Fruit fly (Drosophila melanogaster): Measurements from ENCODE around the gene aurB.

aurB gene

DNA sequence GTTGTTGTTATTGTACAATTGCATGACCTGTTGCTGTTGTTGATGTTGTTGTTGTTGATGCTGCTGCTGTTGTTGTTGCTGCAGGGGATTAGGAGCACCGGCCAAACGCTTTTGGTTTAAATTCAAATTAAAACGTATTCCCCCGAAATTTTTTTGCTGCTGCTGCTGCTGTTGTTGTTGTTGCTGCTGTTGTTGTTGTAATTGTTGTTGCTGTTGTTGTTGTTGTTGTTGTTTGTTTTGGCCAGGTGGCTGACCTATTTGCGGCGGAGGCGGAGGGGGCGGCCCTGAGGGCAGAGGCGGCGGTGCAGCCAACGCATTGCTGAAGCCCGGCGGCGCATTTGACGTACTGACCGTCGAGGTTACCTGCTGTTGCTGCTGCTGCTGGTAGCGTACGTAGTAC lies 16.3 kb downstream of the aurB start:
- no peak for TF ChIP-seq pad (GFP tag; optimal IDR thresholded peaks at IDR 0.05)
- TF ChIP-seq tj (GFP tag; optimal IDR thresholded peaks at IDR 0.05) = no peak
- TF ChIP-seq Hr96 (GFP tag; optimal IDR thresholded peaks at IDR 0.05) = no peak
- no peak for TF ChIP-seq cic (GFP tag; optimal IDR thresholded peaks at IDR 0.05)
- no peak for TF ChIP-seq kay (GFP tag; ENCODE audit: borderline replicate concordance)
- TF ChIP-seq cnc (optimal IDR thresholded peaks at IDR 0.05) = no peak
- TF ChIP-seq CG1620 (GFP tag; optimal IDR thresholded peaks at IDR 0.05) = no peak
- TF ChIP-seq Clk (GFP tag; optimal IDR thresholded peaks at IDR 0.05) = no peak
- no peak for TF ChIP-seq CG11617 (GFP tag; optimal IDR thresholded peaks at IDR 0.05)
- TF ChIP-seq CG7045 (GFP tag; optimal IDR thresholded peaks at IDR 0.05) = no peak
- TF ChIP-seq CG7101 (tag; optimal IDR thresholded peaks at IDR 0.05) = no peak
- TF ChIP-seq toe (GFP tag; optimal IDR thresholded peaks at IDR 0.05) = no peak
- no peak for TF ChIP-seq CG5204 (GFP tag; optimal IDR thresholded peaks at IDR 0.05)
- TF ChIP-seq Mnt (GFP tag; optimal IDR thresholded peaks at IDR 0.05) = no peak
- no peak for TF ChIP-seq Crg-1 (GFP tag; optimal IDR thresholded peaks at IDR 0.05)
- TF ChIP-seq CG33017 (tag; optimal IDR thresholded peaks at IDR 0.05) = no peak
- no peak for TF ChIP-seq CG12768 (GFP tag; optimal IDR thresholded peaks at IDR 0.05)

DNA sequence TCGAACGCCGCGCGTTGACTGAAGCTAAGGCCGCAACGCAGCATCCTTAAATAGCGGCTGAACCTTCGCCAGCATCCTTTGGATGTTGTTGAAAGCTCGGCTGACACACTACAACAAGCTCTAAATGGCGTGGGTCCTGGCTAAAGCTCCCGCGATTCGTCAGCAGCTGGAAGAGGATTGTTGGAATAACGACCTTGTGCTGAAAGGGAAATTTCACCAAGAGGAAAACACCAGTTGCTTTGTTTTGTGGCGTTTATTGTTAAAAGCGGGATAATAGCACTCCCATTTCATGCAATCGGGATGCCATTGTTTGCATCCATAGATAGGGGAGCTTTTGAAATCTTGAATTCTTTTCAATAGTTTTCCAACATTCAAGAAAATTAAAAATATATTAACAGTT lies 20.4 kb downstream of the aurB start, which contains the start of gene Nos:
Nos (minus strand) TSS at position 21 of the 400 bp plus-strand sequence.
- TF ChIP-seq CG5204 (GFP tag; optimal IDR thresholded peaks at IDR 0.05) = no peak
- TF ChIP-seq CG12768 (GFP tag; optimal IDR thresholded peaks at IDR 0.05) = no peak
- no peak for TF ChIP-seq Hr96 (GFP tag; optimal IDR thresholded peaks at IDR 0.05)
- TF ChIP-seq CG7101 (tag; optimal IDR thresholded peaks at IDR 0.05) = no peak

DNA sequence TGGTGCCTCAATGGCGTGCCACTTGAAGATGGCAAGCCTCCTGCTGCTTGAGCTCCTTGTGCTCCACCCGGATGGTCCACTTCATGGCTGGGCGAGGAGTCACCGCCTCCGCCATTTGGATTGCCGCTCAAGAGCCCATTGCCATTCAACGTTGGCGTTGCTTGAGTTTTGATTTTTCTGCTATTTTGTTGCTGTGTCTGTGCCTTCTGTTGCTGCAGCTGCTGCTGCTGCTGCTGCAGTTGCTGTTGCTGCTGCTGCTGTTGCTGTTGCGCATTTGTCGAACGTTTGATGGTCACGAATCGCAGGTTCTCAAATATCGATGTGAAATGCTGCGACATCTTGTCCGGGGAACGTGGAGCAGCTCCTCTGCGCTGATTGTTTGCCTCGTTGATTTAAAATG lies 26.3 kb downstream of the aurB start:
- no peak for TF ChIP-seq Mnt (GFP tag; optimal IDR thresholded peaks at IDR 0.05)
- TF ChIP-seq cic (GFP tag; optimal IDR thresholded peaks at IDR 0.05) = no peak
- TF ChIP-seq Hr96 (GFP tag; optimal IDR thresholded peaks at IDR 0.05) = no peak
- no peak for TF ChIP-seq CG33017 (tag; optimal IDR thresholded peaks at IDR 0.05)
- TF ChIP-seq toe (GFP tag; optimal IDR thresholded peaks at IDR 0.05) = no peak
- TF ChIP-seq CG7101 (tag; optimal IDR thresholded peaks at IDR 0.05) = no peak

DNA sequence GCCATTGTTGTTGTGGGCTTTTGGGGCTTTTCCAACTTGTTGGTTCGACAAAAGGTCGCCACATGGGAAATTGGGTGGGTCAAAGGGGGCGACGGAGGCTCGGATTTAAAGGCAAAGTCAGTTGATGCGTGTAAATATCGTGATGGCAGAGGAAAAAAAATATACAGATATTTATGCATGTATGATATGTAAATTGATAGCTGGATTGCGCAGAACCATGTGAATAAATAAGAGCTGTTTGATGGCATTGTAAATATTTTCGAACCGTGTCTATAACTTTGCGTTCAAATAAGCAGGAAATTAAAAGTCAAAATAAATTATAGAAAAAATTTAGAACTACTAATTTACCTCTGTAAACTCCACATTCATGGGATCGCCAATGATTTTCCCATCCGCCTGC lies 35.3 kb downstream of the aurB start:
- TF ChIP-seq CG5204 (GFP tag; optimal IDR thresholded peaks at IDR 0.05) (no peak), Mnt (GFP tag; optimal IDR thresholded peaks at IDR 0.05) (no peak), CG11617 (GFP tag; optimal IDR thresholded peaks at IDR 0.05) (no peak), cic (GFP tag; optimal IDR thresholded peaks at IDR 0.05) (no peak), CG7045 (GFP tag; optimal IDR thresholded peaks at IDR 0.05) (no peak), pad (GFP tag; optimal IDR thresholded peaks at IDR 0.05) (no peak), Hr96 (GFP tag; optimal IDR thresholded peaks at IDR 0.05) (no peak), tj (GFP tag; optimal IDR thresholded peaks at IDR 0.05) (no peak), toe (GFP tag; optimal IDR thresholded peaks at IDR 0.05) (no peak), kay (GFP tag; ENCODE audit: borderline replicate concordance) (no peak)

DNA sequence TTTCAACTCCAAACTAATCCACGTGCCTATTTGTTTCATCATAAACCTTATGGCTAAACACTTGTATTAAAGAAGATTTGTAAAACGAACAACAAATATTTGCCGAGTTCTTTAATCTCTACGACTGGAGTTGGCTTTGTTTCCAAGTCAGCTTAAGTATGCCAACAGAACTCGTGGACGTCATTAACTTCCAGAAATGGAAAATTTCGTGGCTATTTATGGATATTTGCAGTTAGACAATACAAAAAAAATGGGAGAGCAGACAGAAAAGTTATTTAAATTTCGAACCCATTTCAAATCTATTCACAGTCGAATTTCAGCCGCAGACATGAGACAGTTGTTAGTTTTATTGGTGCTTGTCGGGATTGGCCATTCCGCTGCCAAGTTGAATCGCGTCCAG lies 37.5 kb downstream of the aurB start, which contains the start of gene CG17134:
CG17134 (plus strand) TSS at position 301 of the 400 bp plus-strand sequence.
- TF ChIP-seq Mnt (GFP tag; optimal IDR thresholded peaks at IDR 0.05) (no peak), pad (GFP tag; optimal IDR thresholded peaks at IDR 0.05) (no peak), kay (GFP tag; ENCODE audit: borderline replicate concordance) (no peak)

DNA sequence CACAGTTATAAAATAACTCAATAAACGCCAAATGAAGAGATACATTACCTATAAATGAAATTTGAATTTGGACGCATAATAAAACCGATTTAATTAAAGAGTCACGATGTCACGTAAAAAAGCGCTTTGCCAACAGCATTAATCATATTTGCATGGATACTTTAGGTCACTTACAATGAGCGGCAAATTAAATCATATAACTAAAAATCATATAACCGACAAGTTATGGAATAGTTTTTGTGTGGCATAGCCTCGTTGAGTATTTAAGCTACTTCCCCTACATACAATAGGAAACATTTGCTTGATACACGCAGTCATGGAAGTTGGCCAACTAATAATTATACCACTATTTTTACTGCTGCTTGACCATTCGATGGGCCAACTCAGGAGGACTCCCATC lies 39.1 kb downstream of the aurB start, which contains the start of gene CG6508:
CG6508 (plus strand) TSS at position 301 of the 400 bp plus-strand sequence.
- TF ChIP-seq CG14711 (tag; optimal IDR thresholded peaks at IDR 0.05) (no peak), Hr96 (GFP tag; optimal IDR thresholded peaks at IDR 0.05) (no peak), cic (GFP tag; optimal IDR thresholded peaks at IDR 0.05) (no peak), toe (GFP tag; optimal IDR thresholded peaks at IDR 0.05) (no peak), bab1 (GFP tag; optimal IDR thresholded peaks at IDR 0.05) (no peak), Crg-1 (GFP tag; optimal IDR thresholded peaks at IDR 0.05) (no peak), Clk (GFP tag; optimal IDR thresholded peaks at IDR 0.05) (no peak), CG33017 (tag; optimal IDR thresholded peaks at IDR 0.05) (no peak), pad (GFP tag; optimal IDR thresholded peaks at IDR 0.05) (no peak), cnc (optimal IDR thresholded peaks at IDR 0.05) (no peak), CG1620 (GFP tag; optimal IDR thresholded peaks at IDR 0.05) (no peak), CG7101 (tag; optimal IDR thresholded peaks at IDR 0.05) (no peak), tj (GFP tag; optimal IDR thresholded peaks at IDR 0.05) (no peak), CG12768 (GFP tag; optimal IDR thresholded peaks at IDR 0.05) (no peak), CG7045 (GFP tag; optimal IDR thresholded peaks at IDR 0.05) (no peak), CG11617 (GFP tag; optimal IDR thresholded peaks at IDR 0.05) (no peak), CG5204 (GFP tag; optimal IDR thresholded peaks at IDR 0.05) (no peak), kay (GFP tag; ENCODE audit: borderline replicate concordance) (no peak)

Measured in whole organism, adult.